Fruit fly (Drosophila melanogaster): ENCODE data around the gene ps.

- no peak for TF ChIP-seq CTCF (optimal IDR thresholded peaks at IDR 0.05)
- no peak for TF ChIP-seq CG8478 (optimal IDR thresholded peaks at IDR 0.05)
Measured at dm6 chr3R:9428189-9428699, 10.5 kb downstream of the ps start.

Data from S2 (cell line).